Worm (Caenorhabditis elegans): ENCODE data around the gene C53C11.2.

DNA sequence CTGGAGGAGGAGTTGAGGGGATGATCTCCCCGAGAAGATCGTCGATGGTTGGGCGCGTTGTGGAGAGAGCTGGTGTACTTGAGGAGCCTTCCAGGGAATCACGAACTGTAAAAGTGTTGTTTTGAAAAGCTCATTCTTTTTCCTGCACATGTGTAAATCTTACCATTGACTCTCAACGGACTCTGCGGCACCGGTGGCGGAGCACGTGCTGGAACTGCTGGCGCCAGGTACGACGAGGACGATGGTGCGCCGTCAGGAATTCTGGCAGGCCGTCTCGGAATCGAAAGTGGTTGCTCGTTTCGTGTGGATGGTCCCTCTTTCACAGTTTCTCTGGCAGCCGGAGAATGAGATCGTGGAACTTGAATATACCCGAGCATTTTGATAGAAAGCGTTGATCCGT, 47.9 kb downstream of the C53C11.2 start:
- TF ChIP-seq nhr-12 (tag; optimal IDR thresholded peaks at IDR 0.05): no peak
- no peak for TF ChIP-seq nhr-237 (tag; optimal IDR thresholded peaks at IDR 0.05)
- no peak for TF ChIP-seq pha-4 (tag; optimal IDR thresholded peaks at IDR 0.05)
- TF ChIP-seq flh-1 (GFP tag; optimal IDR thresholded peaks at IDR 0.05): no peak
